Fruit fly (Drosophila melanogaster): Measurements from ENCODE around the gene CG45489.
A peak's percentile ranks its signal among the peaks of the same experiment; 100 is the strongest.

CG45489 gene

dm6 chrX:19889128-19889756 lies 39.7 kb downstream of the CG45489 start (continued):
- peak; percentile 83 for TF ChIP-seq esn (GFP tag; optimal IDR thresholded peaks at IDR 0.05)
- peak; percentile 78 for TF ChIP-seq Eip75B (GFP tag; optimal IDR thresholded peaks at IDR 0.05)
- peak; percentile 81 for TF ChIP-seq pdm3 (GFP tag; optimal IDR thresholded peaks at IDR 0.05)
- TF ChIP-seq Smox (GFP tag; optimal IDR thresholded peaks at IDR 0.05), result peak; percentile 73
- TF ChIP-seq Sox102F (GFP tag; optimal IDR thresholded peaks at IDR 0.05), result peak; percentile 79
- TF ChIP-seq CG11762 (GFP tag; optimal IDR thresholded peaks at IDR 0.05; ENCODE audit: insufficient read depth), result peak; percentile 43
- TF ChIP-seq spab (GFP tag; optimal IDR thresholded peaks at IDR 0.05), result peak; percentile 50
- peak; percentile 66 for TF ChIP-seq Hr4 (GFP tag; optimal IDR thresholded peaks at IDR 0.05)
- TF ChIP-seq ss (GFP tag; optimal IDR thresholded peaks at IDR 0.05), result peak; percentile 28 to 61
- peak; percentile 58 for TF ChIP-seq vri (GFP tag; optimal IDR thresholded peaks at IDR 0.05)
- TF ChIP-seq CG11902 (GFP tag; optimal IDR thresholded peaks at IDR 0.05), result peak; percentile 57
- no peak for TF ChIP-seq Hr38 (GFP tag; optimal IDR thresholded peaks at IDR 0.05)
- TF ChIP-seq svp (GFP tag), result peak; percentile 85
- peak in 1 of 2 experiments; percentile 76 for TF ChIP-seq salr (GFP tag; optimal IDR thresholded peaks at IDR 0.05)
- peak; percentile 76 for TF ChIP-seq CG8632 (GFP tag; optimal IDR thresholded peaks at IDR 0.05)
- TF ChIP-seq Eip78C (GFP tag), result peak; percentile 90
- TF ChIP-seq CG8119 (GFP tag; IDR thresholded peaks at IDR 0.05), result peak; percentile 33; the same call in 1 of the 3 replicates
- peak; percentile 85 for TF ChIP-seq cyc (GFP tag; optimal IDR thresholded peaks at IDR 0.05)
- TF ChIP-seq Ets21C (GFP tag; optimal IDR thresholded peaks at IDR 0.05), result peak; percentile 70
- TF ChIP-seq CG6854 (GFP tag; optimal IDR thresholded peaks at IDR 0.05), result peak; percentile 1
- TF ChIP-seq CG9139 (GFP tag; optimal IDR thresholded peaks at IDR 0.05), result peak; percentile 28

dm6 chrX:19886936-19887934 lies 41.7 kb downstream of the CG45489 start:
- TF ChIP-seq Gug (GFP tag; IDR thresholded peaks at IDR 0.05), result 0 out of 2 replicates have a peak, but pooled peaks have one; percentile 33
- TF ChIP-seq lz (GFP tag; optimal IDR thresholded peaks at IDR 0.05), result peak; percentile 6
- no peak for TF ChIP-seq Sox15 (GFP tag; optimal IDR thresholded peaks at IDR 0.05)
- TF ChIP-seq Smox (GFP tag; optimal IDR thresholded peaks at IDR 0.05), result peak; percentile 21
- TF ChIP-seq Ets21C (GFP tag; optimal IDR thresholded peaks at IDR 0.05), result no peak
- peak; percentile 40 for TF ChIP-seq Eip93F (GFP tag; optimal IDR thresholded peaks at IDR 0.05)
- peak; percentile 75 for TF ChIP-seq CG6808 (GFP tag; optimal IDR thresholded peaks at IDR 0.05)
- peak; percentile 15 for TF ChIP-seq Lpt (GFP tag; optimal IDR thresholded peaks at IDR 0.05)
- TF ChIP-seq ss (GFP tag; optimal IDR thresholded peaks at IDR 0.05), result peak; percentile 77
- peak; percentile 18 for TF ChIP-seq fkh (GFP tag; optimal IDR thresholded peaks at IDR 0.05)
- peak; percentile 71 for TF ChIP-seq net (GFP tag; optimal IDR thresholded peaks at IDR 0.05)
- peak; percentile 58 for TF ChIP-seq dac (GFP tag; optimal IDR thresholded peaks at IDR 0.05)
- TF ChIP-seq topi (GFP tag; optimal IDR thresholded peaks at IDR 0.05), result peak; percentile 43
- peak; percentile 18 for TF ChIP-seq fd59A (GFP tag; optimal IDR thresholded peaks at IDR 0.05)
- TF ChIP-seq svp (GFP tag), result peak; percentile 73
- TF ChIP-seq acj6 (GFP tag; optimal IDR thresholded peaks at IDR 0.05), result no peak
- no peak for TF ChIP-seq CG11902 (GFP tag; optimal IDR thresholded peaks at IDR 0.05)
- TF ChIP-seq pdm3 (GFP tag; optimal IDR thresholded peaks at IDR 0.05), result peak; percentile 42
- peak; percentile 72 for TF ChIP-seq CG16779 (tag; optimal IDR thresholded peaks at IDR 0.05)
- TF ChIP-seq CG4318 (GFP tag; optimal IDR thresholded peaks at IDR 0.05), result no peak
- peak; percentile 82 for TF ChIP-seq eg (GFP tag; IDR thresholded peaks at IDR 0.05)
- no peak for TF ChIP-seq CG8319 (GFP tag; optimal IDR thresholded peaks at IDR 0.05)
- peak; percentile 56 for TF ChIP-seq Sox14 (GFP tag; optimal IDR thresholded peaks at IDR 0.05)
- peak; percentile 46 for TF ChIP-seq achi (GFP tag; optimal IDR thresholded peaks at IDR 0.05)
- TF ChIP-seq CG32006 (GFP tag; optimal IDR thresholded peaks at IDR 0.05), result peak; percentile 67
- peak; percentile 20 for TF ChIP-seq CG8632 (GFP tag; optimal IDR thresholded peaks at IDR 0.05)
- TF ChIP-seq CG11294 (GFP tag; IDR thresholded peaks at IDR 0.05), result no peak
- TF ChIP-seq CG9139 (GFP tag; optimal IDR thresholded peaks at IDR 0.05), result peak; percentile 57
- TF ChIP-seq Met (GFP tag; optimal IDR thresholded peaks at IDR 0.05), result no peak
- TF ChIP-seq CG3032 (tag; optimal IDR thresholded peaks at IDR 0.05), result no peak
- no peak for TF ChIP-seq Hr39 (GFP tag; optimal IDR thresholded peaks at IDR 0.05)
- TF ChIP-seq CG6854 (GFP tag; optimal IDR thresholded peaks at IDR 0.05), result peak; percentile 68
- TF ChIP-seq fd85E (GFP tag; optimal IDR thresholded peaks at IDR 0.05), result no peak
- no peak for TF ChIP-seq Hr38 (GFP tag; optimal IDR thresholded peaks at IDR 0.05)
- TF ChIP-seq Eip75B (GFP tag; optimal IDR thresholded peaks at IDR 0.05), result peak; percentile 60
- TF ChIP-seq spab (GFP tag; optimal IDR thresholded peaks at IDR 0.05), result peak; percentile 51

Measured in whole organism, prepupa.